Worm (Caenorhabditis elegans) whole organism, young adult: ENCODE data around the gene K11H3.8.

ENCODE experiments used
- B0261.1 ChIP-seq: sonication (generic microtip); optimal IDR thresholded peaks from 2 replicates; lab custom pipeline; 2016; ENCODE audit warnings: mild to moderate bottlenecking, missing genetic modification characterization, moderate library complexity, missing compliant biosample characterization
- D2030.7 ChIP-seq: fragments of 200-800 bp; sonication (Bioruptor generic); IDR thresholded peaks from 2 replicates; pipeline ENCODE4 v1.3.6; 2022; ENCODE audit warnings: missing genetic modification reagents, missing genetic modification characterization, missing compliant biosample characterization
- F23B12.7 ChIP-seq: sonication (generic microtip); optimal IDR thresholded peaks from 2 replicates; lab custom pipeline; 2017; ENCODE audit warnings: missing genetic modification characterization, mild to moderate bottlenecking, missing compliant biosample characterization, antibody characterized with exemption, moderate library complexity; ENCODE audit not compliant: insufficient read depth
- F33H1.4 ChIP-seq: fragments of 200-800 bp; sonication (Bioruptor generic); IDR thresholded peaks from 2 replicates; pipeline ENCODE4 v1.3.6; 2022; ENCODE audit warnings: missing genetic modification reagents, missing genetic modification characterization, missing compliant biosample characterization
- F49E8.2 ChIP-seq: sonication (generic microtip); optimal IDR thresholded peaks from 3 replicates; lab custom pipeline; 2017; ENCODE audit warnings: missing genetic modification characterization, mild to moderate bottlenecking, missing compliant biosample characterization, antibody characterized with exemption, moderate library complexity; ENCODE audit not compliant: insufficient read depth
- Y53F4B.3 ChIP-seq: fragments of 200-800 bp; sonication (Bioruptor generic); IDR thresholded peaks from 2 replicates; pipeline ENCODE4 v1.3.6; 2022; ENCODE audit warnings: missing genetic modification reagents, missing genetic modification characterization, missing compliant biosample characterization
- Y95B8A.8 ChIP-seq: fragments of 200-800 bp; sonication (Bioruptor generic); IDR thresholded peaks from 2 replicates; pipeline ENCODE4 v1.3.6; 2022; ENCODE audit warnings: missing genetic modification reagents, missing genetic modification characterization, missing compliant biosample characterization
- akir-1 ChIP-seq: fragments of 200-800 bp; sonication (Bioruptor generic); optimal IDR thresholded peaks from 2 replicates; lab custom pipeline; 2018; ENCODE audit warnings: mild to moderate bottlenecking, missing genetic modification characterization, moderate library complexity, missing compliant biosample characterization
- ama-1 ChIP-seq, 3 experiments: fragments of 150-350 bp in 1 of 3; sonication (generic microtip) in 2 of 3; optimal IDR thresholded peaks; 2 replicates each; lab custom pipeline; 2014 to 2018; ENCODE audit warnings: missing biosample characterization in 2 of 3, missing genetic modification characterization in 2 of 3, missing genetic modification reagents in 2 of 3
- attf-5 ChIP-seq: fragments of 200-800 bp; sonication (Bioruptor generic); optimal IDR thresholded peaks from 2 replicates; lab custom pipeline; 2018; ENCODE audit warnings: mild to moderate bottlenecking, missing genetic modification characterization, missing compliant biosample characterization
- bed-2 ChIP-seq: fragments of 200-800 bp; sonication (Bioruptor generic); IDR thresholded peaks from 2 replicates; pipeline ENCODE4 v1.3.6; 2022; ENCODE audit warnings: missing genetic modification reagents, missing genetic modification characterization, missing compliant biosample characterization
- cebp-1 ChIP-seq, 2 experiments: fragments of 200-800 bp in 1 of 2; sonication (Bioruptor generic) in 1 of 2; sonication (generic microtip) in 1 of 2; IDR thresholded peaks in 1 of 2; optimal IDR thresholded peaks in 1 of 2; 2 replicates each; pipeline versions ENCODE4 v1.3.6 to Lab custom; 2017 to 2022; ENCODE audit warnings: missing compliant biosample characterization in 2 of 2, missing genetic modification characterization in 2 of 2, mild to moderate bottlenecking in 1 of 2, missing genetic modification reagents in 1 of 2, moderate library complexity in 1 of 2
- ceh-58 ChIP-seq: fragments of 200-800 bp; sonication (Bioruptor generic); IDR thresholded peaks from 2 replicates; pipeline ENCODE4 v1.3.6; 2022; ENCODE audit warnings: missing genetic modification characterization, missing compliant biosample characterization
- ceh-91 ChIP-seq: fragments of 200-800 bp; sonication (Bioruptor generic); IDR thresholded peaks from 2 replicates; pipeline ENCODE4 v1.3.6; 2022; ENCODE audit warnings: missing genetic modification reagents, missing genetic modification characterization, missing compliant biosample characterization
- efl-1 ChIP-seq: fragments of 150-350 bp; optimal IDR thresholded peaks from 2 replicates; lab custom pipeline; 2014; ENCODE audit warnings: missing biosample characterization, missing genetic modification reagents, missing genetic modification characterization
- egl-44 ChIP-seq: fragments of 200-800 bp; sonication (Bioruptor generic); IDR thresholded peaks from 2 replicates; pipeline ENCODE4 v1.3.6; 2022; ENCODE audit warnings: missing genetic modification reagents, missing genetic modification characterization, missing compliant biosample characterization
- hmg-1.2 ChIP-seq: fragments of 200-800 bp; sonication (Bioruptor generic); IDR thresholded peaks from 2 replicates; pipeline ENCODE4 v1.3.6; 2022; ENCODE audit warnings: missing genetic modification reagents, missing genetic modification characterization, missing compliant biosample characterization
- hmg-20 ChIP-seq: fragments of 200-800 bp; sonication (Bioruptor generic); IDR thresholded peaks from 2 replicates; pipeline ENCODE4 v1.3.6; 2022; ENCODE audit warnings: missing genetic modification reagents, missing genetic modification characterization, missing compliant biosample characterization
- lag-1 ChIP-seq: fragments of 200-800 bp; sonication (Bioruptor generic); IDR thresholded peaks from 2 replicates; pipeline ENCODE4 v1.3.6; 2022; ENCODE audit warnings: missing genetic modification reagents, missing genetic modification characterization, missing compliant biosample characterization
- lin-54 ChIP-seq: fragments of 200-800 bp; sonication (Bioruptor generic); optimal IDR thresholded peaks from 2 replicates; lab custom pipeline; 2018; ENCODE audit warnings: mild to moderate bottlenecking, missing genetic modification characterization, missing compliant biosample characterization
- lir-1 ChIP-seq: fragments of 200-800 bp; sonication (Bioruptor generic); conservative IDR thresholded peaks from 2 replicates; pipeline ENCODE4 v1.3.6; 2022; ENCODE audit warnings: missing genetic modification reagents, missing genetic modification characterization, missing compliant biosample characterization
- lsl-1 ChIP-seq: fragments of 200-800 bp; sonication (Bioruptor generic); optimal IDR thresholded peaks from 2 replicates; lab custom pipeline; 2018; ENCODE audit warnings: mild to moderate bottlenecking, missing genetic modification characterization, moderate library complexity, missing compliant biosample characterization
- lsy-27 ChIP-seq: sonication (generic microtip); optimal IDR thresholded peaks from 2 replicates; lab custom pipeline; 2017; ENCODE audit warnings: missing genetic modification characterization, mild to moderate bottlenecking, missing compliant biosample characterization, antibody characterized with exemption, missing genotype, borderline replicate concordance; ENCODE audit not compliant: insufficient read depth
- madf-6 ChIP-seq: fragments of 200-800 bp; sonication (Bioruptor generic); IDR thresholded peaks from 2 replicates; pipeline ENCODE4 v1.3.6; 2022; ENCODE audit warnings: missing genetic modification reagents, missing genetic modification characterization, missing compliant biosample characterization
- madf-8 ChIP-seq: fragments of 200-800 bp; sonication (Bioruptor generic); conservative IDR thresholded peaks from 2 replicates; pipeline ENCODE4 v1.3.6; 2022; ENCODE audit warnings: missing genetic modification reagents, missing genetic modification characterization, missing compliant biosample characterization
- mcd-1 ChIP-seq: fragments of 200-800 bp; sonication (Bioruptor generic); IDR thresholded peaks from 2 replicates; pipeline ENCODE4 v1.3.6; 2022; ENCODE audit warnings: missing genetic modification reagents, missing genetic modification characterization, missing compliant biosample characterization
- mel-28 ChIP-seq: sonication (generic microtip); optimal IDR thresholded peaks from 2 replicates; lab custom pipeline; 2016; ENCODE audit warnings: borderline replicate concordance, mild to moderate bottlenecking, missing genetic modification characterization, missing compliant biosample characterization
- mxl-1 ChIP-seq: sonication (generic microtip); optimal IDR thresholded peaks from 2 replicates; lab custom pipeline; 2016; ENCODE audit warnings: missing genetic modification characterization, missing compliant biosample characterization
- nhr-120 ChIP-seq: fragments of 200-800 bp; sonication (Bioruptor generic); IDR thresholded peaks from 2 replicates; pipeline ENCODE4 v1.3.6; 2022; ENCODE audit warnings: missing genetic modification characterization, missing compliant biosample characterization
- nhr-80 ChIP-seq: sonication (generic microtip); optimal IDR thresholded peaks from 2 replicates; lab custom pipeline; 2016; ENCODE audit warnings: missing genetic modification characterization, missing compliant biosample characterization
- repo-1 ChIP-seq: sonication (generic microtip); optimal IDR thresholded peaks from 2 replicates; lab custom pipeline; 2017; ENCODE audit warnings: mild to moderate bottlenecking, missing genetic modification characterization, missing compliant biosample characterization
- rpc-1 ChIP-seq, 2 experiments: fragments of 150-350 bp in 1 of 2; sonication (generic microtip) in 1 of 2; optimal IDR thresholded peaks; 2 replicates each; lab custom pipeline; 2014 to 2018; ENCODE audit warnings: missing biosample characterization in 1 of 2, missing genetic modification characterization in 1 of 2, missing genetic modification reagents in 1 of 2, missing genotype in 1 of 2
- snpc-1.1 ChIP-seq: sonication (generic microtip); optimal IDR thresholded peaks from 2 replicates; lab custom pipeline; 2017; ENCODE audit warnings: missing genetic modification characterization, mild to moderate bottlenecking, missing compliant biosample characterization, antibody characterized with exemption, moderate library complexity, missing genotype, missing genetic modification reagents; ENCODE audit not compliant: insufficient read depth
- snpc-1.3 ChIP-seq: sonication (generic microtip); optimal IDR thresholded peaks from 2 replicates; lab custom pipeline; 2017; ENCODE audit warnings: missing genetic modification characterization, mild to moderate bottlenecking, missing compliant biosample characterization, antibody characterized with exemption, moderate library complexity, missing genotype, missing genetic modification reagents; ENCODE audit not compliant: insufficient read depth
- snpc-4 ChIP-seq, 5 experiments: fragments of 150-350 bp in 1 of 5; sonication (generic microtip) in 4 of 5; optimal IDR thresholded peaks; 2 replicates each; lab custom pipeline; 2014 to 2018; ENCODE audit warnings: missing genetic modification characterization in 5 of 5, missing biosample characterization in 3 of 5, antibody characterized with exemption in 2 of 5, mild to moderate bottlenecking in 2 of 5, missing compliant biosample characterization in 2 of 5, missing genotype in 2 of 5, moderate library complexity in 2 of 5, missing genetic modification reagents in 1 of 5
- somi-1 ChIP-seq: fragments of 200-800 bp; sonication (Bioruptor generic); optimal IDR thresholded peaks from 2 replicates; lab custom pipeline; 2018; ENCODE audit warnings: mild to moderate bottlenecking, missing genetic modification characterization, missing compliant biosample characterization
- tbp1 ChIP-seq: fragments of 200-800 bp; sonication (Bioruptor generic); optimal IDR thresholded peaks from 2 replicates; lab custom pipeline; 2018; ENCODE audit warnings: mild to moderate bottlenecking, missing genetic modification characterization, missing compliant biosample characterization
- tlf-1 ChIP-seq: fragments of 200-800 bp; sonication (Bioruptor generic); optimal IDR thresholded peaks from 2 replicates; lab custom pipeline; 2018; ENCODE audit warnings: mild to moderate bottlenecking, missing genetic modification characterization, missing compliant biosample characterization
- unc-130 ChIP-seq: sonication (generic microtip); optimal IDR thresholded peaks from 2 replicates; lab custom pipeline; 2016; ENCODE audit warnings: missing genetic modification reagents, missing genetic modification characterization, missing compliant biosample characterization
- ztf-25 ChIP-seq: fragments of 200-800 bp; sonication (Bioruptor generic); IDR thresholded peaks from 2 replicates; pipeline ENCODE4 v1.3.6; 2022; ENCODE audit warnings: missing genetic modification reagents, missing genetic modification characterization, missing compliant biosample characterization

The K11H3.8 gene

DNA sequence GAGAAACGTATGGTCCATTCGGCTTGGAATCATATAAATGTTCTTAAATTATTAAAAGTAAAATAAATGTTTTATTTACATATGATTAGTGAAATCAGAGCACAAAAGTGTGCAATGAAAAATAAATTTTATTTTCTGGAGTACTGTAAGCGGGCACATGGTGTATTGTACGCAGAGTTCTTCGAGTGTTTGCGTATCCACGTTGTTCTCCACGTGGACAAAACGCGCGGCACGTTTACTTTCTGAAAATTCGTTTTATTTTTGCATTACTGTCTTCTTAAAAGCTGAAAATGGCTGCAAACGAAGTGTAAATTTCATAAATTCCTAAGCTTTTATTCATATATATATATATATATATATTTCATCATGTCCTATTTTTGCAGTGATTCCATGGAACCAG, 2.4 kb upstream of the K11H3.8 start:
- TF ChIP-seq repo-1 (tag; lab: Kevin White, UChicago) (no peak), hmg-1.2 (GFP tag; lab: Robert Waterston, UW) (no peak), ceh-58 (GFP tag; lab: Robert Waterston, UW) (no peak), lag-1 (GFP tag; lab: Robert Waterston, UW) (no peak), snpc-1.1 (tag; lab: Kevin White, UChicago) (no peak), lsl-1 (GFP tag; lab: Kevin White, UChicago) (peak; percentile 83), akir-1 (GFP tag; lab: Kevin White, UChicago) (no peak), efl-1 (GFP tag; lab: Kevin White, UChicago) (no peak), lir-1 (GFP tag; lab: Robert Waterston, UW) (no peak), snpc-4 (GFP tag; optimal IDR thresholded peaks at IDR 0.05; lab: Kevin White, UChicago) (no peak), snpc-4 (tag; optimal IDR thresholded peaks at IDR 0.05; lab: Kevin White, UChicago) (peak in 1 of 4 experiments; percentile 11), F23B12.7 (tag; lab: Kevin White, UChicago) (no peak), madf-6 (peak; percentile 59; the same call in 1 of the 2 replicates), B0261.1 (tag; lab: Kevin White, UChicago) (no peak), mel-28 (no peak), D2030.7 (peak; percentile 20; the same call in 1 of the 2 replicates), F33H1.4 (peak; percentile 52), hmg-20 (no peak), unc-130 (GFP tag; lab: Kevin White, UChicago) (peak; percentile 43), madf-8 (GFP tag; lab: Robert Waterston, UW) (peak; percentile 52), bed-2 (GFP tag; lab: Robert Waterston, UW) (no peak), lin-54 (GFP tag; lab: Kevin White, UChicago) (no peak), nhr-80 (tag; lab: Kevin White, UChicago) (no peak), Y53F4B.3 (GFP tag; lab: Robert Waterston, UW) (no peak), rpc-1 (optimal IDR thresholded peaks at IDR 0.05; lab: Kevin White, UChicago) (no peak), rpc-1 (tag; optimal IDR thresholded peaks at IDR 0.05; lab: Kevin White, UChicago) (no peak)
- TF ChIP-seq, all 124 proteins: peak for 7

DNA sequence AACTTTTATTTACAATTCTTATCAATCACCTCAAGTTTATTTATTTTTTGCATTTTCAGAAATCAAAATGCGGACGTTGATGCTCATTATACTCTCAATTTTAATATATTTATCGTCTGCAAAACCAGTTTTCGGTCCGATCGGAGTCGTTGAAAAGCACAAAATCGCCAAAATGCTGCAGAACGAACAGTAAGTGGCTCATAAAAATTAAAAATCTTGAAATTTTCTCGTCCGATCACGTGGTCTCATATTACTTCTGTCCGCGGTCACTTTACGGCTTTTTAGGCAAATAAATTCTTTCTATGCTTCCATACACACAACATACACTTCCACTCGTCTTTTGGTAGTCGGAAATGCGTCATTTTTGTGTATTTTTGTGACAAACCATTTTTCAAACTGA, 8.7 kb downstream of the K11H3.8 start, which contains the start of gene K11H3.5:
TSS of gene K11H3.5 (plus strand) at position 54 of the 400 bp plus-strand sequence.
- TF ChIP-seq mxl-1 (tag; lab: Kevin White, UChicago) (no peak), nhr-120 (GFP tag; lab: Robert Waterston, UW) (no peak), attf-5 (GFP tag; lab: Kevin White, UChicago) (no peak), Y95B8A.8 (no peak), ztf-25 (no peak), tlf-1 (no peak)

DNA sequence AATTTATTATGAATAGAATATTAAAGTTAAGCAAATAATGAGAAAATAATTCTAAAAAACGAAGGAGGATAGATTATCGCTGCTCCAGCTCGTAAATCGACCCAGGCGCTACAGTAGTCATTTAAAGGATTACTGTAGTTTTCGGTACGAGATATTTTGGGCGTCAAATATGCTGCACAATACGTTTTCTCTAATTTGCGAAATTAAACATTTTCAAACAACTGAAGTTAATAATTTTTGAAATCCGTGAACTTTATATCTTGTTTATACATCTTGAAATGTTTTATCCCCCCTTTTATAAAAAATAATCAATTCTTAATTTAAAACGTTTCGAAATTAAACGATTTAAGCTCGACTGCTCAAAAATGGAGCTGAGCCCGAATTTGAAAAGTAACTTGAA, 11.1 kb downstream of the K11H3.8 start, which contains the start of gene K11H3.2:
TSS of gene K11H3.2 (plus strand) at position 301 of the 400 bp plus-strand sequence.
- no peak for TF ChIP-seq somi-1 (GFP tag; lab: Kevin White, UChicago)
- TF ChIP-seq lsl-1 (GFP tag; lab: Kevin White, UChicago), result peak; percentile 13
- TF ChIP-seq, all 124 proteins: peak for 1

DNA sequence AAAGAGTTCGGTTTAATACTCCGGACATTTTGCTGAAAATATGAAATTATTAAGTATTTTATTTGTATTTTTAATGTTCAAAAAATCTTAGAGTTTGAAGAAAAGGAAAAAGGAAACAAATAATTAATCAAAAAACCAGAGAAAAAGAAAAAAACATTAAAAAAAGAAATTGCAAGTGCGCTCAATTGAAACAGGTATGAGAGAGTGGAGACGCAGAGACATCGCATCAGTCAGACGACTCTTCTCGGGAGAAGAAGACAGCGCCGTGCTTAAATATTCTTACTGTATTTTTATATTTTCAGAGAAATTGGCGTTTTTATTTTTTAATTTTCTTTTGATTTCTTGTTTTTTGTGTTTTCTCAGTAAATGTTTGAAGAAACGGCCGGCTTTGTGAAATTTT, 13.1 kb downstream of the K11H3.8 start, which contains the start of gene mrpl-36:
TSS of gene mrpl-36 (minus strand) at position 34 of the 400 bp plus-strand sequence.
- TF ChIP-seq madf-6, result peak; percentile 69
- TF ChIP-seq egl-44 (GFP tag; lab: Robert Waterston, UW), result no peak
- 0 out of 2 replicates have a peak, but pooled peaks have one; percentile 32 for TF ChIP-seq F33H1.4
- no peak for TF ChIP-seq hmg-20
- TF ChIP-seq cebp-1 (GFP tag; IDR thresholded peaks at IDR 0.05; lab: Robert Waterston, UW), result no peak
- no peak for TF ChIP-seq cebp-1 (tag; optimal IDR thresholded peaks at IDR 0.05; lab: Kevin White, UChicago)
- TF ChIP-seq ceh-91 (GFP tag; lab: Robert Waterston, UW), result no peak
- no peak for TF ChIP-seq ama-1 (optimal IDR thresholded peaks at IDR 0.05; lab: Kevin White, UChicago)
- no peak for TF ChIP-seq ama-1 (GFP tag; optimal IDR thresholded peaks at IDR 0.05; lab: Kevin White, UChicago)
- peak; percentile 0 for TF ChIP-seq lin-54 (GFP tag; lab: Kevin White, UChicago)
- TF ChIP-seq F49E8.2 (tag; lab: Kevin White, UChicago), result peak; percentile 44
- TF ChIP-seq mcd-1 (GFP tag; lab: Robert Waterston, UW), result peak; percentile 73
- peak; percentile 40 for TF ChIP-seq lsl-1 (GFP tag; lab: Kevin White, UChicago)
- TF ChIP-seq snpc-1.3, result peak; percentile 35
- peak; percentile 27 for TF ChIP-seq attf-5 (GFP tag; lab: Kevin White, UChicago)
- TF ChIP-seq lsy-27 (tag; lab: Kevin White, UChicago), result no peak
- TF ChIP-seq tbp1 (GFP tag; lab: Kevin White, UChicago), result peak; percentile 21
